Fruit fly (Drosophila melanogaster) Kc167 (cell line): Measurements from ENCODE around the gene CG34180.

Experiments used
- Myc ChIP-seq: fragments of >200 bp; optimal IDR thresholded peaks from 2 replicates; lab custom pipeline; 2017; ENCODE audit warnings: missing external identifiers
- Sin3A ChIP-seq: fragments of >200 bp; optimal IDR thresholded peaks from 2 replicates; lab custom pipeline; 2018; ENCODE audit warnings: missing external identifiers
- h ChIP-seq: fragments of >200 bp; optimal IDR thresholded peaks from 3 replicates; lab custom pipeline; 2018; ENCODE audit warnings: missing external identifiers
- insv ChIP-seq: fragments of >200 bp; optimal IDR thresholded peaks from 3 replicates; lab custom pipeline; 2018; ENCODE audit warnings: missing external identifiers
- psq ChIP-seq: fragments of >200 bp; optimal IDR thresholded peaks from 2 replicates; lab custom pipeline; 2017; ENCODE audit warnings: missing external identifiers
- ttk ChIP-seq: sonication (Bioruptor generic); optimal IDR thresholded peaks from 2 replicates; lab custom pipeline; 2017; ENCODE audit warnings: missing external identifiers

CG34180 gene

DNA sequence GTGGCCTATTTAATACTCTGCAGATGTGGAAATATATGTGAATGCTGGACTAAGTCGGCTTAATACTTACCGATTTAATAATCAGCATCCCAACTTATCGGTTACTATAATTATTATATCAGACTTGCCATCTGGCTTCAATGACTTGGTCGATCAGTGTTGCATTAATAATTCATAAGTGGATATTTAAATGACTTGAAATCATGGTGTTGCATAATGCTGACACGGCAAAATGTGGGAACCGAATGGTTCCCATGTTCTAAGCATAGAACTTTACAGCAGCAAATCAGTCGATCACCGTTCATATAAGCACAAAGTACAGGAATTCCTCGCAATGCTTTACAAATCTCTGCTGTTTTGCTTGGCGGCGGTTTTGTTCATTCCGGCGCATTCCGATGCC is at the start of gene CG34180:
Gene CG34180 (plus strand): TSS at position 301 of the 400 bp plus-strand sequence.
- no peak for TF ChIP-seq psq
- no peak for TF ChIP-seq h (lab: Kevin White, UChicago)
- TF ChIP-seq insv (lab: Kevin White, UChicago) = no peak
- no peak for TF ChIP-seq ttk
- TF ChIP-seq Sin3A (lab: Kevin White, UChicago) = no peak
- TF ChIP-seq Myc (lab: Kevin White, UChicago) = no peak

- TF ChIP-seq h (lab: Kevin White, UChicago) (no peak), Sin3A (lab: Kevin White, UChicago) (no peak), psq (no peak), ttk (no peak), Myc (lab: Kevin White, UChicago) (no peak), insv (lab: Kevin White, UChicago) (no peak)
Measured at dm6 chr2L:6012303-6013070, 47.8 kb upstream of the CG34180 start, which contains the start of gene CG9098. TSS of gene CG9098 (minus strand) at chr2L:6012338.

dm6 chr2L:6013071-6013417 is 47.3 kb upstream of the CG34180 start:
- TF ChIP-seq Myc (lab: Kevin White, UChicago) = no peak
- no peak for TF ChIP-seq ttk
- no peak for TF ChIP-seq h (lab: Kevin White, UChicago)
- TF ChIP-seq psq = no peak
- TF ChIP-seq insv (lab: Kevin White, UChicago) = no peak
- TF ChIP-seq Sin3A (lab: Kevin White, UChicago) = no peak

DNA sequence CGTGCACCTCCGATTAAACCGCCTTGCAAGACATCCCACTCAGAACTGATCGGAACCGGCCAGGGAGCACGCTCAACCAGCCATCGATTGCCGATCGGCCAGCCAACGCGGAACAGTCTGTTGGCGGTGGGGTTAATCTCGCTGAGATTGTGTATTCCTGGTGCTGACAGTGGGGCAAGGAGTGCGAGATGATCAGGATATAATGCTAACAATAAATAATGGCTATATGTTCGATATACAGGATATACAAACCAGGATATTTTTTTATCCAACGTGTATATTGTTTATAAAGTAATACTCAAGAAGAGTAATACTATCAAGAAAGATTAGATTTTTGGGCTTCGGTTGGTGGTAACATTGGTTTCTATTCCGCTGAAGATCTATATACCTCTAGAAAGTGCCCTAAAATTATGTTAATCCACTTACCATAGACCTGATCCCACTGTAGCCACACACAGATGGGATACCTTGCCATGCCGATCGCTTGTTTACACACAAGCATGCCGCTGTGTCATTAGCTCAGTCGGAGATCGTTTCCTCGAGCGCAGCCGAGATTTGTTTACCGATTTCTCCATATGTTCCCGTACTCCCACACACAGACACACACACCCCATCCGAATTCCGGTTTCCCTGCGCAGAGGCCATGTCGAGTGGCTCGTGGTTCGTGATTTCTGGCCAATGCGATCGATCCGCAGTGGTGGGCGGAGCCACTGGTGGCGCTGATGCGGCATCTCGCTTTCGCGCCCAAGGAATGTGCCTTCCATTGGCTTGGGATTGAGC is 40.8 kb upstream of the CG34180 start, which contains the start of gene H2.0:
Gene H2.0 (minus strand): TSS at position 51 of the 780 bp plus-strand sequence.
- TF ChIP-seq psq (no peak), Myc (lab: Kevin White, UChicago) (no peak), ttk (no peak), h (lab: Kevin White, UChicago) (no peak), Sin3A (lab: Kevin White, UChicago) (no peak), insv (lab: Kevin White, UChicago) (no peak)

DNA sequence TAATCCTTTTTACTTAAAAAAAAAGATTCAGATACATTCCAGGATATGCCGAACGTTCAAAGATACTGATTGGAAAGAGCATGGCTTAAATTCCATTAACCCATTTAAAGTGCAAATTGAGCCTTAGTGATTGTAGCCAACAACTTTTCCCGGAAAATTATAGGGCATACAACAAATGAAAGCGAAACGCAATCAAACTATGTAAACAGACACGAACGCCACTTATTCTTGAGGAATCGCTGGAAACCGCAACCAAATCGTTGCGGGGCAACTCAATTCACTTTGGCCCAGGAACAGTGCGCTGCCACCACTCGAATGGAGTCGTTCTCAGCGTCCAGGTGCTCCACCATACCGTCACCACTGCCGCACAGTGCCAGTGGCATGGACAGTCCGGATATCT is 39.8 kb upstream of the CG34180 start, which contains the start of gene CG13996:
Gene CG13996 (plus strand): TSS at position 301 of the 400 bp plus-strand sequence.
- no peak for TF ChIP-seq h (lab: Kevin White, UChicago)
- no peak for TF ChIP-seq Sin3A (lab: Kevin White, UChicago)
- TF ChIP-seq insv (lab: Kevin White, UChicago) = no peak
- TF ChIP-seq ttk = no peak
- TF ChIP-seq Myc (lab: Kevin White, UChicago) = no peak
- TF ChIP-seq psq = no peak

DNA sequence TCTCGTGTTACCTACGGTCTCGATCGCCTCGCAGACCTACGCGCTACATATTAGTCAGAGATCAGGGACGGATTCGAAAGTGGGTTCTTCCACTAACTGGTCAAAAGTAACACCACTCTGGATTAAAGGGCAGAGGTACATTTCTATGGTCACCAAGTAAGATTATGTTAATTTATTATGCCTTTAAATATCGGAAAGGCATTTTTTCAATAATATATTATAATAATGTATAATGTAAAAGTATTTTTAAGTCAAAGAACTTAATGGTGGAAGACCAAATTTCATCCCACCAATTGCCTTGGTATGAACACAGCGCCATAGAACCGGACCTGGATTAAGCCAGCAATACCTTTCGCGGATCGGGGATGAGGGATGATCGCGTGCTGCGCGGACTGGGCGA is 37.5 kb upstream of the CG34180 start:
- TF ChIP-seq h (lab: Kevin White, UChicago) (no peak), psq (no peak), Sin3A (lab: Kevin White, UChicago) (no peak), Myc (lab: Kevin White, UChicago) (no peak), insv (lab: Kevin White, UChicago) (no peak), ttk (no peak)

DNA sequence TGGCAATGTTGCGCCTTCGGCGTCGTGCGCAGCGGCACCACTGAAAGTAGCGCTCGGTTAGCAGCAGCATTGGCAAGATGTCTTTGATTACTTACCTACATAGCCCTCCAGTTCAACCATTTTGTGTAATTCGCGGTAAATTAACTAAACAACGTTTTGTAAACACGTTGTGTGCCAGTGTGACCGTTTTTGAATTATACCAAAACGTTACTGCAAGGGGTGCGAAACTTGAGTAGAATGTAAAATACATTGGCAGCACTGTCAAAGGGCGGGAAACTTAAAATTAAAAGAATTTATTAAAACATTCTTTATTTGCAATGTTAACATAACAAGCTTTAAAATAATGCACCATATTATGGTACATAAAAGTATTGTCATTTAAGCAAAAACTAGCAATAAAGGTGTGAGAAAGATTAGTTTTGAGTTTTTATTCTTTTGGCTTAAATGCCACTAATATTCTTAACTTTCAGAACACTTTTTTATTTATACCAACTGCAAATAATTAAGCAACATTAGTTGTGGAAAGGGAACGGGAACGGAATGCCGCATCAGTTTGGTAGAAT is 35.9 kb upstream of the CG34180 start, which contains the start of gene CG9107:
Gene CG9107 (minus strand): TSS at position 195 of the 563 bp plus-strand sequence.
- TF ChIP-seq Sin3A (lab: Kevin White, UChicago) (no peak), h (lab: Kevin White, UChicago) (no peak), psq (no peak), Myc (lab: Kevin White, UChicago) (no peak), insv (lab: Kevin White, UChicago) (no peak), ttk (no peak)

DNA sequence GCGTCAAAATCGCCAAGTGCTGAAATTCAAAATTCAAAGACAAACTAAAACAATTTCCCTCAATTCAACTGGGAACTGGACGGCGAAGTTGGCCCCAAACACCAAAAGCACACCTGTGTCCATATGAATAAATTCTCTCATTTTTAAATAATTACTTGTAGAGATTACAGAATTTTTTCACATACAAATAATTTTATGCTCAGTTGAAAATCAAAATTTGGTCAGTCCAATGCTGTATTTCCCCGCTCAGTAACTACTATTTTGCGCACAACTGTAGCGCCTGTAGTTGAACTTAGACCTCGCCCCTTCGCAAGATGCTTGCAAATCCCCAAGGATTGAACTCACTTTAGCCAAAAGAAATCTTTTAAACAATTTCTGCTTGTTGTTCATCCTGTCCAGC is 31.6 kb upstream of the CG34180 start:
- TF ChIP-seq insv (lab: Kevin White, UChicago) (no peak), ttk (no peak), Myc (lab: Kevin White, UChicago) (no peak), psq (no peak), Sin3A (lab: Kevin White, UChicago) (no peak), h (lab: Kevin White, UChicago) (no peak)

DNA sequence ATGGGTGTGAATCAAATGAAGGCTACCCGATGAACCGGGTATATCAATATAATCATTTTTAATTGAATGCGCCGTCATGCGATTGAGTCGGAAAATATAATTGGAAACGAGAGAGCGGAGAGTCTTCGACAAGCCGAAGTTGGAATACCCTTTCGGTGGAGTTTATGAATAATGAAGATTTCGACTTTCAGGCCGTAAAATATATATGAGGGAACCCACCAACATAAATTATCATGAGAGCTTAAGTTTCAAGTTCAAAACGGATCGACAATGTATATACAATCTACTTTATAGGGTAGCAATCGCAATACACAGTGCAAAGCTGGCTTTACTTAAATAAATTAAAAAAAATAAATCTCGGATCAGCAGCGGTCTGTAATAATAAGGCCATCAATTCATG is 28.5 kb upstream of the CG34180 start:
- TF ChIP-seq ttk (no peak), Sin3A (lab: Kevin White, UChicago) (no peak), insv (lab: Kevin White, UChicago) (no peak), psq (no peak), Myc (lab: Kevin White, UChicago) (no peak), h (lab: Kevin White, UChicago) (no peak)

dm6 chr2L:6034344-6034743 is 26.0 kb upstream of the CG34180 start, which contains the start of gene CG9109:
TSS of gene CG9109 (minus strand) at chr2L:6034423.
- TF ChIP-seq Sin3A (lab: Kevin White, UChicago) (no peak), Myc (lab: Kevin White, UChicago) (no peak), h (lab: Kevin White, UChicago) (no peak), ttk (no peak), psq (no peak), insv (lab: Kevin White, UChicago) (no peak)

DNA sequence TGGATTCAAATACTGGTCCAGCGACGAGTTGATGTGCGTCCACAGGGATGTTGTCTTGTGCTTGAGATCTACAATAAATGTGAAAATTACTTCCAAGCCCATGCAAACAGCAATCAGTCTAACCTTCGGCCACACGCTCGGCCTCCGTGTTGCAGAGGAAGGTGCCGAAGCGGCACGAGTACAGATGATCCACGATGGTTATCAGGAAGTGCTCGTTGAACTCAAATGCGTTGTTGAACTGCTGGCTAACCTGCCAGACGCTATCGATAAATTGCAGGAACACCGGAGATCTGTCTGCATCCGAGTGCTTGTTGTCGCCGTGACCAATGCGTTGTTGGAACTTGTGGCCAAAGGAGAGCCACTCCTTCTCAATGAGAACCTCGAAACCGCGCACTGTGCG is 25.2 kb upstream of the CG34180 start:
- TF ChIP-seq psq (no peak), Sin3A (lab: Kevin White, UChicago) (no peak), Myc (lab: Kevin White, UChicago) (no peak), h (lab: Kevin White, UChicago) (no peak), insv (lab: Kevin White, UChicago) (no peak)
